Fruit fly (Drosophila melanogaster) whole organism, embryonic: ENCODE data around the gene CG7304.

Experiments
- ATbp ChIP-seq: fragments of 200-800 bp; sonication (Bioruptor generic); optimal IDR thresholded peaks from 2 replicates; lab custom pipeline; 2017; ENCODE audit warnings: missing biosample characterization, mild to moderate bottlenecking, missing genetic modification characterization, missing genetic modification reagents
- CG1024 ChIP-seq: fragments of 200-800 bp; sonication (Bioruptor generic); IDR thresholded peaks from 2 replicates; pipeline ENCODE4 v1.3.6; 2022; ENCODE audit warnings: missing biosample characterization, missing genetic modification characterization
- CG10565 ChIP-seq: fragments of 200-800 bp; sonication (Bioruptor generic); optimal IDR thresholded peaks from 3 replicates; lab custom pipeline; 2016; ENCODE audit warnings: missing biosample characterization, mild to moderate bottlenecking, missing genetic modification characterization
- CG10959 ChIP-seq: fragments of 200-800 bp; sonication (Bioruptor generic); IDR thresholded peaks from 2 replicates; pipeline ENCODE4 v1.3.6; 2022; ENCODE audit warnings: missing biosample characterization, missing genetic modification characterization
- CG10979 ChIP-seq: fragments of 200-800 bp; sonication (Bioruptor generic); optimal IDR thresholded peaks from 2 replicates; lab custom pipeline; 2018; ENCODE audit warnings: missing biosample characterization, mild to moderate bottlenecking, missing genetic modification characterization, moderate library complexity
- CG11085 ChIP-seq: fragments of 200-800 bp; sonication (Bioruptor generic); IDR thresholded peaks from 2 replicates; pipeline ENCODE4 v1.3.6; 2022; ENCODE audit warnings: missing biosample characterization, missing genetic modification characterization
- CG11247 ChIP-seq: fragments of 200-800 bp; sonication (Bioruptor generic); IDR thresholded peaks from 2 replicates; pipeline ENCODE4 v1.3.6; 2022; ENCODE audit warnings: missing biosample characterization, missing genetic modification characterization
- CG11696 ChIP-seq: fragments of 200-800 bp; sonication (Bioruptor generic); IDR thresholded peaks from 2 replicates; pipeline ENCODE4 v1.3.6; 2022; ENCODE audit warnings: missing biosample characterization, missing genetic modification characterization
- CG12391 ChIP-seq: fragments of 200-800 bp; sonication (Bioruptor generic); optimal IDR thresholded peaks from 3 replicates; lab custom pipeline; 2018; ENCODE audit warnings: missing biosample characterization, mild to moderate bottlenecking, missing genetic modification characterization, moderate library complexity
- CG1602 ChIP-seq: fragments of 200-800 bp; sonication (Bioruptor generic); optimal IDR thresholded peaks from 3 replicates; lab custom pipeline; 2016; ENCODE audit warnings: missing biosample characterization, missing genetic modification characterization
- CG17328 ChIP-seq: fragments of 200-800 bp; sonication (Bioruptor generic); IDR thresholded peaks from 2 replicates; pipeline ENCODE4 v1.3.6; 2022; ENCODE audit warnings: missing biosample characterization, missing genetic modification characterization
- CG17361 ChIP-seq: fragments of 200-800 bp; sonication (Bioruptor generic); IDR thresholded peaks from 3 replicates; pipeline ENCODE4 v1.3.6; 2022; ENCODE audit warnings: missing biosample characterization, missing genetic modification characterization
- CG17912 ChIP-seq: fragments of 200-800 bp; sonication (Bioruptor generic); optimal IDR thresholded peaks from 2 replicates; lab custom pipeline; 2018; ENCODE audit warnings: missing biosample characterization, mild to moderate bottlenecking, missing genetic modification characterization
- CG18599 ChIP-seq: fragments of 200-800 bp; sonication (Bioruptor generic); optimal IDR thresholded peaks from 3 replicates; lab custom pipeline; 2017; ENCODE audit warnings: missing biosample characterization, missing genetic modification characterization, mild to moderate bottlenecking, moderate library complexity, missing genetic modification reagents
- CG18764 ChIP-seq: fragments of 200-800 bp; sonication (Bioruptor generic); optimal IDR thresholded peaks from 3 replicates; lab custom pipeline; 2016; ENCODE audit warnings: missing biosample characterization, missing genetic modification characterization
- CG30431 ChIP-seq: fragments of 200-800 bp; sonication (Bioruptor generic); optimal IDR thresholded peaks from 2 replicates; lab custom pipeline; 2017; ENCODE audit warnings: missing biosample characterization, missing genetic modification characterization
- CG31388 ChIP-seq: fragments of 200-800 bp; sonication (Bioruptor generic); optimal IDR thresholded peaks from 2 replicates; lab custom pipeline; 2016; ENCODE audit warnings: missing biosample characterization, missing genetic modification characterization
- CG33213 ChIP-seq: fragments of 200-800 bp; sonication (Bioruptor generic); optimal IDR thresholded peaks from 3 replicates; lab custom pipeline; 2016; ENCODE audit warnings: missing biosample characterization, missing genetic modification characterization
- CG3847 ChIP-seq: fragments of 200-800 bp; sonication (Bioruptor generic); IDR thresholded peaks from 2 replicates; pipeline ENCODE4 v1.3.6; 2022; ENCODE audit warnings: missing biosample characterization, missing genetic modification characterization
- CG4707 ChIP-seq: fragments of 200-800 bp; sonication (Bioruptor generic); optimal IDR thresholded peaks from 2 replicates; lab custom pipeline; 2018; ENCODE audit warnings: missing biosample characterization, mild to moderate bottlenecking, missing genetic modification characterization, moderate library complexity
- CG5953 ChIP-seq: fragments of 200-800 bp; sonication (Bioruptor generic); IDR thresholded peaks from 2 replicates; pipeline ENCODE4 v1.3.6; 2022; ENCODE audit warnings: missing biosample characterization, missing genetic modification characterization
- CG6765 ChIP-seq: fragments of 200-800 bp; sonication (Bioruptor generic); optimal IDR thresholded peaks from 3 replicates; lab custom pipeline; 2017; ENCODE audit warnings: missing biosample characterization, mild to moderate bottlenecking, missing genetic modification characterization
- CG9876 ChIP-seq: fragments of 200-800 bp; sonication (Bioruptor generic); optimal IDR thresholded peaks from 2 replicates; lab custom pipeline; 2016; ENCODE audit warnings: missing biosample characterization, missing genetic modification characterization
- D19B ChIP-seq: fragments of 200-800 bp; sonication (Bioruptor generic); optimal IDR thresholded peaks from 2 replicates; lab custom pipeline; 2017; ENCODE audit warnings: missing biosample characterization, mild to moderate bottlenecking, missing genetic modification characterization
- Dp ChIP-seq: fragments of 200-800 bp; sonication (Bioruptor generic); optimal IDR thresholded peaks from 2 replicates; lab custom pipeline; 2018; ENCODE audit warnings: missing biosample characterization, mild to moderate bottlenecking, missing genetic modification characterization, moderate library complexity
- Fer3 ChIP-seq: fragments of 200-800 bp; sonication (Bioruptor generic); optimal IDR thresholded peaks from 2 replicates; lab custom pipeline; 2018; ENCODE audit warnings: missing biosample characterization, mild to moderate bottlenecking, missing genetic modification characterization, moderate library complexity
- HLH4C ChIP-seq: fragments of 200-800 bp; sonication (Bioruptor generic); IDR thresholded peaks from 3 replicates; pipeline ENCODE4 v1.3.6; 2022; ENCODE audit warnings: missing biosample characterization, missing genetic modification characterization; ENCODE audit not compliant: partially characterized antibody
- Hey ChIP-seq: fragments of 200-800 bp; sonication (Bioruptor generic); optimal IDR thresholded peaks from 3 replicates; lab custom pipeline; 2018; ENCODE audit warnings: missing biosample characterization, mild to moderate bottlenecking, missing genetic modification characterization
- Hr78 ChIP-seq, 2 experiments: fragments of 200-800 bp in 1 of 2; fragments of >200 bp in 1 of 2; sonication (Bioruptor generic) in 1 of 2; optimal IDR thresholded peaks; 2 replicates each; lab custom pipeline; 2017 to 2019; ENCODE audit warnings: missing biosample characterization in 2 of 2, missing genetic modification characterization in 2 of 2, mild to moderate bottlenecking in 1 of 2, moderate library complexity in 1 of 2
- Lim3 ChIP-seq: fragments of 200-800 bp; sonication (Bioruptor generic); IDR thresholded peaks from 2 replicates; pipeline ENCODE4 v1.3.6; 2022; ENCODE audit warnings: missing biosample characterization, missing genetic modification characterization
- MBD-R2 ChIP-seq: fragments of 200-800 bp; sonication (Bioruptor generic); IDR thresholded peaks from 2 replicates; pipeline ENCODE4 v1.3.6; 2022; ENCODE audit warnings: missing biosample characterization, missing genetic modification characterization
- MTF-1 ChIP-seq: fragments of 200-800 bp; sonication (Bioruptor generic); optimal IDR thresholded peaks from 2 replicates; lab custom pipeline; 2018; ENCODE audit warnings: missing biosample characterization, mild to moderate bottlenecking, missing genetic modification characterization, borderline replicate concordance
- Nf-YA ChIP-seq: fragments of 200-800 bp; sonication (Bioruptor generic); IDR thresholded peaks from 2 replicates; pipeline ENCODE4 v1.3.6; 2022; ENCODE audit warnings: missing biosample characterization, missing genetic modification characterization
- Oaz ChIP-seq: fragments of 200-800 bp; sonication (Bioruptor generic); IDR thresholded peaks from 2 replicates; pipeline ENCODE4 v1.3.6; 2022; ENCODE audit warnings: missing biosample characterization, missing genetic modification characterization
- Rx ChIP-seq: fragments of 200-800 bp; sonication (Bioruptor generic); IDR thresholded peaks from 2 replicates; pipeline ENCODE4 v1.3.6; 2022; ENCODE audit warnings: missing biosample characterization, missing genetic modification characterization
- Sry-δ ChIP-seq: fragments of 200-800 bp; sonication (Bioruptor generic); optimal IDR thresholded peaks from 2 replicates; lab custom pipeline; 2016; ENCODE audit warnings: missing biosample characterization, missing genetic modification characterization
- Ssrp ChIP-seq: fragments of 200-800 bp; sonication (Bioruptor generic); optimal IDR thresholded peaks from 2 replicates; lab custom pipeline; 2018; ENCODE audit warnings: missing biosample characterization, mild to moderate bottlenecking, missing genetic modification characterization, moderate library complexity
- Trl ChIP-seq, 3 experiments: fragments of >200 bp in 2 of 3; fragments of 200-800 bp in 1 of 3; sonication (Bioruptor generic) in 1 of 3; optimal IDR thresholded peaks; 2 replicates in 1 of 3; 3 replicates in 2 of 3; lab custom pipeline; 2016 to 2017; ENCODE audit warnings: missing biosample characterization in 1 of 3, missing genetic modification characterization in 1 of 3
- Usf ChIP-seq: fragments of 200-800 bp; sonication (Bioruptor generic); optimal IDR thresholded peaks from 2 replicates; lab custom pipeline; 2017; ENCODE audit warnings: missing genotype, missing biosample characterization, missing genetic modification characterization
- bab2 ChIP-seq: fragments of 200-800 bp; sonication (Bioruptor generic); optimal IDR thresholded peaks from 2 replicates; lab custom pipeline; 2016; ENCODE audit warnings: missing biosample characterization, missing genetic modification characterization
- bowl ChIP-seq: fragments of 200-800 bp; sonication (Bioruptor generic); IDR thresholded peaks from 2 replicates; pipeline ENCODE4 v1.3.6; 2022; ENCODE audit warnings: missing biosample characterization, missing genetic modification characterization
- chif ChIP-seq, 2 experiments: fragments of 200-800 bp; sonication (Bioruptor generic); optimal IDR thresholded peaks; 3 replicates each; lab custom pipeline; 2016; ENCODE audit warnings: missing biosample characterization in 2 of 2, missing genetic modification characterization in 2 of 2
- da ChIP-seq: fragments of 200-800 bp; sonication (Bioruptor generic); optimal IDR thresholded peaks from 2 replicates; lab custom pipeline; 2016; ENCODE audit warnings: missing biosample characterization, missing genetic modification characterization
- gem ChIP-seq: fragments of 200-800 bp; sonication (Bioruptor generic); optimal IDR thresholded peaks from 2 replicates; lab custom pipeline; 2019; ENCODE audit warnings: missing biosample characterization, mild to moderate bottlenecking, missing genetic modification characterization, moderate library complexity
- ken ChIP-seq: fragments of 200-800 bp; sonication (Bioruptor generic); IDR thresholded peaks from 3 replicates; pipeline ENCODE4 v1.3.6; 2022; ENCODE audit warnings: missing biosample characterization, missing genetic modification characterization
- klu ChIP-seq: fragments of 200-800 bp; sonication (Bioruptor generic); IDR thresholded peaks from 2 replicates; pipeline ENCODE4 v1.3.6; 2022; ENCODE audit warnings: missing biosample characterization, missing genetic modification characterization
- nom ChIP-seq: fragments of 200-800 bp; sonication (Bioruptor generic); optimal IDR thresholded peaks from 2 replicates; lab custom pipeline; 2017; ENCODE audit warnings: missing biosample characterization, missing genetic modification characterization, mild to moderate bottlenecking, moderate library complexity, missing genetic modification reagents
- odd ChIP-seq: fragments of 200-800 bp; sonication (Bioruptor generic); optimal IDR thresholded peaks from 2 replicates; lab custom pipeline; 2017; ENCODE audit warnings: missing biosample characterization, mild to moderate bottlenecking, missing genetic modification characterization
- tll ChIP-seq, 2 experiments: fragments of 200-800 bp in 1 of 2; fragments of >200 bp in 1 of 2; sonication (Bioruptor generic) in 1 of 2; optimal IDR thresholded peaks; 2 replicates each; lab custom pipeline; 2017 to 2019; ENCODE audit warnings: missing biosample characterization in 2 of 2, missing genetic modification characterization in 2 of 2, mild to moderate bottlenecking in 1 of 2, moderate library complexity in 1 of 2

The CG7304 gene

dm6 chr3L:15704250-15704985, 24.9 kb downstream of the CG7304 start (continued):
- no peak; the same call in 1 of the 2 replicates for TF ChIP-seq CG17328 (GFP tag; lab: Robert Waterston, UW)
- peak; percentile 54 for TF ChIP-seq CG1602
- TF ChIP-seq Hr78 (GFP tag; optimal IDR thresholded peaks at IDR 0.05; lab: Kevin White, UChicago) = peak in 1 of 2 experiments; percentile 38
- TF ChIP-seq Nf-YA (GFP tag; lab: Robert Waterston, UW) = no peak
- TF ChIP-seq CG30431 (GFP tag; lab: Kevin White, UChicago) = peak; percentile 11
- TF ChIP-seq bab2 (GFP tag; lab: Kevin White, UChicago) = no peak
- TF ChIP-seq tll (GFP tag; optimal IDR thresholded peaks at IDR 0.05; lab: Kevin White, UChicago) = no peak
- TF ChIP-seq Trl (optimal IDR thresholded peaks at IDR 0.05; lab: Kevin White, UChicago) = no peak
- no peak for TF ChIP-seq Trl (GFP tag; optimal IDR thresholded peaks at IDR 0.05; lab: Kevin White, UChicago)
- TF ChIP-seq D19B = no peak
- peak; percentile 85 for TF ChIP-seq CG10979 (tag; lab: Kevin White, UChicago)
- TF ChIP-seq gem (tag; lab: Kevin White, UChicago) = peak; percentile 81
- no peak for TF ChIP-seq CG11085 (GFP tag; lab: Robert Waterston, UW)
- no peak for TF ChIP-seq CG33213 (GFP tag; lab: Kevin White, UChicago)
- TF ChIP-seq CG1024 (GFP tag; lab: Robert Waterston, UW) = no peak
- TF ChIP-seq CG3847 = no peak
- TF ChIP-seq CG31388 (GFP tag; lab: Kevin White, UChicago) = no peak
- TF ChIP-seq CG10959 = no peak
- TF ChIP-seq Hey (tag; lab: Kevin White, UChicago) = no peak
- TF ChIP-seq HLH4C (GFP tag; lab: Robert Waterston, UW) = no peak
- TF ChIP-seq CG17361 (GFP tag; lab: Robert Waterston, UW) = peak; percentile 88
- no peak for TF ChIP-seq Lim3 (GFP tag; lab: Robert Waterston, UW)
- no peak for TF ChIP-seq Dp (GFP tag; lab: Kevin White, UChicago)
- no peak for TF ChIP-seq CG9876 (GFP tag; lab: Kevin White, UChicago)
- TF ChIP-seq CG10565 (GFP tag; lab: Kevin White, UChicago) = no peak
- peak; percentile 75 for TF ChIP-seq Ssrp (tag; lab: Kevin White, UChicago)
- no peak for TF ChIP-seq CG11696
- TF ChIP-seq odd (GFP tag; lab: Kevin White, UChicago) = peak; percentile 41
- no peak for TF ChIP-seq Fer3 (tag; lab: Kevin White, UChicago)
- TF ChIP-seq CG5953 (GFP tag; lab: Robert Waterston, UW) = peak; percentile 35; the same call in 1 of the 2 replicates
- peak; percentile 5 for TF ChIP-seq ATbp (GFP tag; lab: Kevin White, UChicago)
- TF ChIP-seq klu = 0 out of 2 replicates have a peak, but pooled peaks have one; percentile 32
- TF ChIP-seq Oaz = no peak
- no peak for TF ChIP-seq nom (GFP tag; lab: Kevin White, UChicago)
- TF ChIP-seq MTF-1 (GFP tag; lab: Kevin White, UChicago) = no peak
- TF ChIP-seq Usf (GFP tag; lab: Kevin White, UChicago) = peak; percentile 2
- TF ChIP-seq Rx = no peak
- peak; percentile 39 for TF ChIP-seq CG18599 (GFP tag; lab: Kevin White, UChicago)
- TF ChIP-seq CG18764 (GFP tag; lab: Kevin White, UChicago) = peak; percentile 15
- peak; percentile 76 for TF ChIP-seq CG12391 (tag; lab: Kevin White, UChicago)
- TF ChIP-seq MBD-R2 (GFP tag; lab: Robert Waterston, UW) = no peak
- no peak for TF ChIP-seq CG11247
- no peak for TF ChIP-seq CG17912 (GFP tag; lab: Kevin White, UChicago)
- no peak for TF ChIP-seq CG6765 (GFP tag; lab: Kevin White, UChicago)
- TF ChIP-seq chif (GFP tag; optimal IDR thresholded peaks at IDR 0.05; lab: Kevin White, UChicago) = peak; percentile 14 to 31
- no peak for TF ChIP-seq ken (GFP tag; lab: Robert Waterston, UW)
- no peak for TF ChIP-seq Sry-δ (GFP tag; lab: Kevin White, UChicago)
- TF ChIP-seq bowl (GFP tag; lab: Robert Waterston, UW) = no peak
- TF ChIP-seq da (GFP tag; lab: Kevin White, UChicago) = no peak
- no peak for TF ChIP-seq CG4707 (GFP tag; lab: Kevin White, UChicago)
